Fruit fly (Drosophila melanogaster) S2 (cell line): ENCODE measurements around the gene Ir92a.

Source experiments
- CG8478 ChIP-seq: fragments of >200 bp; optimal IDR thresholded peaks from 2 replicates; lab custom pipeline; 2018
- CTCF ChIP-seq, 2 experiments: fragments of >200 bp; optimal IDR thresholded peaks; 2 replicates each; lab custom pipeline; 2018

dm6 chr3R:20311406-20311805 is 27.4 kb upstream of the Ir92a start:
- TF ChIP-seq CTCF (optimal IDR thresholded peaks at IDR 0.05; lab: Kevin White, UChicago) (no peak), CG8478 (lab: Kevin White, UChicago) (no peak)
